Fruit fly (Drosophila melanogaster): ENCODE results near the gene Mcm7.

Mcm7 gene

dm6 chr3L:8891167-8891618, at the start of gene Mcm7:
Mcm7 (plus strand) TSS chr3L:8891596.
- TF ChIP-seq Myc (optimal IDR thresholded peaks at IDR 0.05) (no peak), ttk (optimal IDR thresholded peaks at IDR 0.05) (no peak), h (optimal IDR thresholded peaks at IDR 0.05) (no peak), insv (optimal IDR thresholded peaks at IDR 0.05) (no peak), psq (optimal IDR thresholded peaks at IDR 0.05) (no peak), Sin3A (optimal IDR thresholded peaks at IDR 0.05) (no peak)

- no peak for TF ChIP-seq ttk (optimal IDR thresholded peaks at IDR 0.05)
- TF ChIP-seq Sin3A (optimal IDR thresholded peaks at IDR 0.05) = no peak
- TF ChIP-seq Myc (optimal IDR thresholded peaks at IDR 0.05) = no peak
- no peak for TF ChIP-seq psq (optimal IDR thresholded peaks at IDR 0.05)
- TF ChIP-seq insv (optimal IDR thresholded peaks at IDR 0.05) = no peak
- no peak for TF ChIP-seq h (optimal IDR thresholded peaks at IDR 0.05)
These were observed 49.6 kb upstream of the Mcm7 start for dm6 chr3L:8841757-8842156.

dm6 chr3L:8842359-8842758, 49.0 kb upstream of the Mcm7 start:
- no peak for TF ChIP-seq ttk (optimal IDR thresholded peaks at IDR 0.05)
- no peak for TF ChIP-seq Myc (optimal IDR thresholded peaks at IDR 0.05)
- TF ChIP-seq Sin3A (optimal IDR thresholded peaks at IDR 0.05) = no peak
- no peak for TF ChIP-seq h (optimal IDR thresholded peaks at IDR 0.05)
- TF ChIP-seq psq (optimal IDR thresholded peaks at IDR 0.05) = no peak
- TF ChIP-seq insv (optimal IDR thresholded peaks at IDR 0.05) = no peak

dm6 chr3L:8849817-8850216, 41.6 kb upstream of the Mcm7 start:
- TF ChIP-seq Myc (optimal IDR thresholded peaks at IDR 0.05) = no peak

dm6 chr3L:8850784-8851704, 40.4 kb upstream of the Mcm7 start:
- no peak for TF ChIP-seq psq (optimal IDR thresholded peaks at IDR 0.05)
- no peak for TF ChIP-seq insv (optimal IDR thresholded peaks at IDR 0.05)
- TF ChIP-seq Myc (optimal IDR thresholded peaks at IDR 0.05) = no peak
- TF ChIP-seq h (optimal IDR thresholded peaks at IDR 0.05) = no peak
- no peak for TF ChIP-seq ttk (optimal IDR thresholded peaks at IDR 0.05)
- TF ChIP-seq Sin3A (optimal IDR thresholded peaks at IDR 0.05) = no peak

- TF ChIP-seq psq (optimal IDR thresholded peaks at IDR 0.05) (no peak), h (optimal IDR thresholded peaks at IDR 0.05) (no peak), Myc (optimal IDR thresholded peaks at IDR 0.05) (no peak), ttk (optimal IDR thresholded peaks at IDR 0.05) (no peak)
These were observed 39.4 kb upstream of the Mcm7 start for dm6 chr3L:8851950-8852349.

- TF ChIP-seq insv (optimal IDR thresholded peaks at IDR 0.05) = no peak
- no peak for TF ChIP-seq Sin3A (optimal IDR thresholded peaks at IDR 0.05)
- no peak for TF ChIP-seq h (optimal IDR thresholded peaks at IDR 0.05)
- no peak for TF ChIP-seq psq (optimal IDR thresholded peaks at IDR 0.05)
- no peak for TF ChIP-seq ttk (optimal IDR thresholded peaks at IDR 0.05)
- TF ChIP-seq Myc (optimal IDR thresholded peaks at IDR 0.05) = no peak
These were observed 38.5 kb upstream of the Mcm7 start for dm6 chr3L:8852907-8853306.

dm6 chr3L:8853382-8853781, 38.0 kb upstream of the Mcm7 start:
- TF ChIP-seq Myc (optimal IDR thresholded peaks at IDR 0.05) (no peak), h (optimal IDR thresholded peaks at IDR 0.05) (no peak), psq (optimal IDR thresholded peaks at IDR 0.05) (no peak), ttk (optimal IDR thresholded peaks at IDR 0.05) (no peak), Sin3A (optimal IDR thresholded peaks at IDR 0.05) (no peak), insv (optimal IDR thresholded peaks at IDR 0.05) (no peak)

- TF ChIP-seq psq (optimal IDR thresholded peaks at IDR 0.05) = no peak
- TF ChIP-seq h (optimal IDR thresholded peaks at IDR 0.05) = no peak
- no peak for TF ChIP-seq Myc (optimal IDR thresholded peaks at IDR 0.05)
- TF ChIP-seq ttk (optimal IDR thresholded peaks at IDR 0.05) = no peak
- no peak for TF ChIP-seq insv (optimal IDR thresholded peaks at IDR 0.05)
These were observed 36.1 kb upstream of the Mcm7 start for dm6 chr3L:8855262-8855661.

dm6 chr3L:8856875-8857274, 34.5 kb upstream of the Mcm7 start:
- no peak for TF ChIP-seq ttk (optimal IDR thresholded peaks at IDR 0.05)

dm6 chr3L:8857648-8858362, 33.6 kb upstream of the Mcm7 start:
- no peak for TF ChIP-seq insv (optimal IDR thresholded peaks at IDR 0.05)

- TF ChIP-seq Myc (optimal IDR thresholded peaks at IDR 0.05) = no peak
- TF ChIP-seq insv (optimal IDR thresholded peaks at IDR 0.05) = no peak
- TF ChIP-seq Sin3A (optimal IDR thresholded peaks at IDR 0.05) = no peak
- TF ChIP-seq ttk (optimal IDR thresholded peaks at IDR 0.05) = no peak
- TF ChIP-seq h (optimal IDR thresholded peaks at IDR 0.05) = no peak
- no peak for TF ChIP-seq psq (optimal IDR thresholded peaks at IDR 0.05)
These were observed 31.5 kb upstream of the Mcm7 start for dm6 chr3L:8859936-8860335.

- TF ChIP-seq psq (optimal IDR thresholded peaks at IDR 0.05) (no peak), ttk (optimal IDR thresholded peaks at IDR 0.05) (no peak), h (optimal IDR thresholded peaks at IDR 0.05) (no peak), insv (optimal IDR thresholded peaks at IDR 0.05) (no peak), Myc (optimal IDR thresholded peaks at IDR 0.05) (no peak), Sin3A (optimal IDR thresholded peaks at IDR 0.05) (no peak)
These were observed 30.6 kb upstream of the Mcm7 start for dm6 chr3L:8860746-8861145.
